Worm (Caenorhabditis elegans): ENCODE data around the gene C04G6.11.

DNA sequence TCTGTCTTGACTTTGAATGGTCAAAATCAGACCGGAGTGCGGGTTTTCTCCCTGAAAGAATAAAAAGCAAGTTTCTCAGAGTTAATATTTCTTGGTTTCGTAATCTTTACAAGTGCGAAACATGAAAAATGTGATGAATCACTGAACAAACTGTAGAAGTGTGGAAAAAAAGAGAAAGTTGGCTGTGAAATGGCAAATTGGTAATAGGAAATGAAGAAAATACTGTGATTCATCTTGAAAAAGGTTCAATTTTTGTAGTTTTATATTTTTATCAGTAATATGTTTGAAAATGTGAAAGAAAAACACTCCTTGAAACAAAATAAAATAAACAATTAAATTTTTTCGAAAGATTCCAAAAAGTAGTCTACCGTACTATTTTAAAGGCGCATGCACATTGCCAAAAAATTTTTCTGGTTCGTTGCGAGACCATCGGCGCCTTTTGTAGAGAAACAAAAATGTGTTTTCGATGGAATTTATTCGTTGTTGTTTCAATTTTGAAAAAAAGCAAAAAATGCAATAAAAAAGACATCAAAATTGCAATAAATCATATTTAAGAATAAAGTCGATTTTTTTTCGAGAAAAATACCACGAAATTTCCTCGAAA is 11.9 kb downstream of the C04G6.11 start, which contains the start of gene pld-1:
- TF ChIP-seq med-1 (GFP tag; optimal IDR thresholded peaks at IDR 0.05; ENCODE audit: insufficient read depth) (no peak), ref-1 (GFP tag; conservative IDR thresholded peaks at IDR 0.05) (no peak), cog-1 (tag; optimal IDR thresholded peaks at IDR 0.05) (no peak), T22C8.4 (GFP tag; IDR thresholded peaks at IDR 0.05) (no peak), ztf-23 (GFP tag; IDR thresholded peaks at IDR 0.05) (no peak), tab-1 (GFP tag; IDR thresholded peaks at IDR 0.05) (no peak), flt-1 (GFP tag; IDR thresholded peaks at IDR 0.05) (no peak)
